Worm (Caenorhabditis elegans): ENCODE data around the gene R13A5.11.

Gene R13A5.11

ce11 chrIII:7572781-7573400 is 20.2 kb downstream of the R13A5.11 start, which contains the start of the genes rpl-9 and lpd-7 (continued):
- TF ChIP-seq sma-9 (GFP tag; optimal IDR thresholded peaks at IDR 0.05) = peak; percentile 74
- TF ChIP-seq sma-9 (tag; optimal IDR thresholded peaks at IDR 0.05) = no peak
- TF ChIP-seq ceh-16 (tag; optimal IDR thresholded peaks at IDR 0.05) = peak; percentile 20
- TF ChIP-seq nhr-129 (tag; optimal IDR thresholded peaks at IDR 0.05) = peak; percentile 97
- no peak for TF ChIP-seq dmd-4 (tag; optimal IDR thresholded peaks at IDR 0.05)

ce11 chrIII:7571726-7572125 is 21.4 kb downstream of the R13A5.11 start:
- TF ChIP-seq unc-62 (GFP tag; optimal IDR thresholded peaks at IDR 0.05) = no peak
- TF ChIP-seq ama-1 (optimal IDR thresholded peaks at IDR 0.05) = no peak
- TF ChIP-seq nhr-23 (tag; optimal IDR thresholded peaks at IDR 0.05) = no peak
- no peak for TF ChIP-seq sma-9 (GFP tag; optimal IDR thresholded peaks at IDR 0.05)
- TF ChIP-seq sma-9 (tag; optimal IDR thresholded peaks at IDR 0.05) = no peak
- no peak for TF ChIP-seq ztf-4 (tag; optimal IDR thresholded peaks at IDR 0.05)
- no peak for TF ChIP-seq elt-1 (tag; optimal IDR thresholded peaks at IDR 0.05)
- TF ChIP-seq sem-4 (tag; optimal IDR thresholded peaks at IDR 0.05) = no peak
- no peak for TF ChIP-seq unc-39 (tag; optimal IDR thresholded peaks at IDR 0.05)
- no peak for TF ChIP-seq nhr-129 (tag; optimal IDR thresholded peaks at IDR 0.05)
- no peak for TF ChIP-seq lin-39 (tag; optimal IDR thresholded peaks at IDR 0.05)
- no peak for TF ChIP-seq snpc-4 (tag; optimal IDR thresholded peaks at IDR 0.05)
- TF ChIP-seq gmeb-1 (tag; optimal IDR thresholded peaks at IDR 0.05) = no peak
- no peak for TF ChIP-seq nhr-11 (tag; optimal IDR thresholded peaks at IDR 0.05)
- TF ChIP-seq nhr-10 (tag; optimal IDR thresholded peaks at IDR 0.05) = no peak
- no peak for TF ChIP-seq ztf-1 (GFP tag; conservative IDR thresholded peaks at IDR 0.05)
- no peak for TF ChIP-seq lsy-2 (tag; optimal IDR thresholded peaks at IDR 0.05)
- no peak for TF ChIP-seq nhr-237 (tag; optimal IDR thresholded peaks at IDR 0.05)
- TF ChIP-seq alr-1 (tag; optimal IDR thresholded peaks at IDR 0.05) = no peak

ce11 chrIII:7570083-7570695 is 22.9 kb downstream of the R13A5.11 start, which contains the start of gene R13A5.7:
Gene R13A5.7, minus strand, starts transcription at chrIII:7570133.
- no peak for TF ChIP-seq ama-1 (optimal IDR thresholded peaks at IDR 0.05)
- peak; percentile 89 for TF ChIP-seq crh-2 (tag; optimal IDR thresholded peaks at IDR 0.05)
- peak; percentile 85 for TF ChIP-seq sem-4 (tag; optimal IDR thresholded peaks at IDR 0.05)
- TF ChIP-seq nhr-25 (tag; optimal IDR thresholded peaks at IDR 0.05) = peak; percentile 39
- peak; percentile 78 for TF ChIP-seq sma-9 (GFP tag; optimal IDR thresholded peaks at IDR 0.05)
- TF ChIP-seq sma-9 (tag; optimal IDR thresholded peaks at IDR 0.05) = no peak
- TF ChIP-seq ceh-82 (tag; optimal IDR thresholded peaks at IDR 0.05) = no peak
- TF ChIP-seq blmp-1 (tag; optimal IDR thresholded peaks at IDR 0.05; ENCODE audit: insufficient read depth) = peak; percentile 40
- TF ChIP-seq mbf-1 (tag; optimal IDR thresholded peaks at IDR 0.05) = no peak
- TF ChIP-seq gmeb-1 (tag; optimal IDR thresholded peaks at IDR 0.05) = peak; percentile 63
- peak; percentile 60 to 87 for TF ChIP-seq lsy-2 (tag; optimal IDR thresholded peaks at IDR 0.05)
- TF ChIP-seq skn-1 (tag; optimal IDR thresholded peaks at IDR 0.05) = no peak
- peak; percentile 73 for TF ChIP-seq ceh-16 (tag; optimal IDR thresholded peaks at IDR 0.05)
- TF ChIP-seq nhr-129 (tag; optimal IDR thresholded peaks at IDR 0.05) = peak; percentile 94
- peak; percentile 45 for TF ChIP-seq snpc-4 (tag; optimal IDR thresholded peaks at IDR 0.05)
- TF ChIP-seq nhr-23 (tag; optimal IDR thresholded peaks at IDR 0.05) = no peak
- TF ChIP-seq ztf-11 (tag; optimal IDR thresholded peaks at IDR 0.05) = no peak
- peak; percentile 72 for TF ChIP-seq unc-55 (GFP tag; optimal IDR thresholded peaks at IDR 0.05)
- TF ChIP-seq ztf-4 (tag; optimal IDR thresholded peaks at IDR 0.05) = peak; percentile 68
- TF ChIP-seq F13H6.1 (tag; optimal IDR thresholded peaks at IDR 0.05) = peak; percentile 92
- TF ChIP-seq zag-1 (tag; optimal IDR thresholded peaks at IDR 0.05) = peak; percentile 60
- TF ChIP-seq mab-5 (tag; optimal IDR thresholded peaks at IDR 0.05) = peak; percentile 34
- peak; percentile 90 to 91 for TF ChIP-seq mdl-1 (tag; optimal IDR thresholded peaks at IDR 0.05)
- peak; percentile 88 for TF ChIP-seq C34F6.9 (tag; optimal IDR thresholded peaks at IDR 0.05)
- TF ChIP-seq nhr-21 (tag; optimal IDR thresholded peaks at IDR 0.05) = peak; percentile 82
- TF ChIP-seq fos-1 (tag; optimal IDR thresholded peaks at IDR 0.05) = peak; percentile 87
- peak; percentile 62 for TF ChIP-seq lin-13 (GFP tag; optimal IDR thresholded peaks at IDR 0.05)
- TF ChIP-seq sma-3 (GFP tag; optimal IDR thresholded peaks at IDR 0.05) = peak; percentile 50
- no peak for TF ChIP-seq unc-62 (GFP tag; optimal IDR thresholded peaks at IDR 0.05)
- TF ChIP-seq ztf-1 (GFP tag; conservative IDR thresholded peaks at IDR 0.05) = no peak
- peak; percentile 37 for TF ChIP-seq nhr-6 (tag; optimal IDR thresholded peaks at IDR 0.05)
- peak; percentile 60 for TF ChIP-seq egl-27 (tag; optimal IDR thresholded peaks at IDR 0.05)
- no peak for TF ChIP-seq nhr-12 (tag; optimal IDR thresholded peaks at IDR 0.05)
- TF ChIP-seq nhr-11 (tag; optimal IDR thresholded peaks at IDR 0.05) = no peak

Measured in whole organism, L2 larva.